Worm (Caenorhabditis elegans): ENCODE measurements around the gene nmur-2.

- TF ChIP-seq ztf-29 (GFP tag; IDR thresholded peaks at IDR 0.05) (no peak), ref-1 (GFP tag; conservative IDR thresholded peaks at IDR 0.05) (no peak), tab-1 (GFP tag; IDR thresholded peaks at IDR 0.05) (no peak)
These were observed 40.7 kb downstream of the nmur-2 start, which contains the start of gene C50D2.6 for ce11 chrII:84134-84533.
